Fruit fly (Drosophila melanogaster): ENCODE data around the gene CG5793.

Gene CG5793

dm6 chr3R:21152856-21153278 lies 25.5 kb downstream of the CG5793 start (continued):
- peak; percentile 95 for TF ChIP-seq CG15336 (GFP tag; IDR thresholded peaks at IDR 0.05)
- peak; percentile 97 for TF ChIP-seq CG6854 (GFP tag; optimal IDR thresholded peaks at IDR 0.05)
- peak; percentile 79 for TF ChIP-seq CG1621 (tag; optimal IDR thresholded peaks at IDR 0.05)
- TF ChIP-seq Eip75B (GFP tag; optimal IDR thresholded peaks at IDR 0.05), result peak; percentile 40
- peak; percentile 53 for TF ChIP-seq CG11762 (GFP tag; optimal IDR thresholded peaks at IDR 0.05; ENCODE audit: insufficient read depth)
- TF ChIP-seq CG8319 (GFP tag; optimal IDR thresholded peaks at IDR 0.05), result peak; percentile 40
- peak; percentile 93 for TF ChIP-seq CG6808 (GFP tag; optimal IDR thresholded peaks at IDR 0.05)
- TF ChIP-seq ss (GFP tag; optimal IDR thresholded peaks at IDR 0.05), result peak; percentile 84 to 96
- TF ChIP-seq pdm3 (GFP tag; optimal IDR thresholded peaks at IDR 0.05), result peak; percentile 39
- TF ChIP-seq lz (GFP tag; optimal IDR thresholded peaks at IDR 0.05), result no peak
- peak; percentile 59 for TF ChIP-seq esn (GFP tag; optimal IDR thresholded peaks at IDR 0.05)
- TF ChIP-seq OdsH (GFP tag; optimal IDR thresholded peaks at IDR 0.05), result peak; percentile 39
- TF ChIP-seq spab (GFP tag; optimal IDR thresholded peaks at IDR 0.05), result peak; percentile 56

dm6 chr3R:21154130-21154529 lies 26.8 kb downstream of the CG5793 start:
- TF ChIP-seq CG8119 (GFP tag; IDR thresholded peaks at IDR 0.05), result no peak
- no peak for TF ChIP-seq CG7368 (GFP tag; optimal IDR thresholded peaks at IDR 0.05)
- TF ChIP-seq Eip78C (GFP tag), result peak; percentile 72
- 0 out of 3 replicates have a peak, but pooled peaks have one; percentile 32 for TF ChIP-seq eg (GFP tag; IDR thresholded peaks at IDR 0.05)
- TF ChIP-seq CG15336 (GFP tag; IDR thresholded peaks at IDR 0.05), result no peak

dm6 chr3R:21155931-21156488 lies 28.6 kb downstream of the CG5793 start:
- TF ChIP-seq CG10631 (GFP tag; optimal IDR thresholded peaks at IDR 0.05) (no peak), Smox (GFP tag; optimal IDR thresholded peaks at IDR 0.05) (no peak), svp (GFP tag) (peak; percentile 74), CG31627 (GFP tag; optimal IDR thresholded peaks at IDR 0.05) (peak; percentile 26), lz (GFP tag; optimal IDR thresholded peaks at IDR 0.05) (peak; percentile 3), salr (GFP tag; optimal IDR thresholded peaks at IDR 0.05) (no peak), CG8119 (GFP tag; IDR thresholded peaks at IDR 0.05) (no peak), CG11294 (GFP tag; IDR thresholded peaks at IDR 0.05) (no peak), dac (GFP tag; optimal IDR thresholded peaks at IDR 0.05) (no peak), fd59A (GFP tag; optimal IDR thresholded peaks at IDR 0.05) (no peak), CG34406 (GFP tag; optimal IDR thresholded peaks at IDR 0.05) (no peak), CG8632 (GFP tag; optimal IDR thresholded peaks at IDR 0.05) (peak; percentile 6)

- TF ChIP-seq fkh (GFP tag; optimal IDR thresholded peaks at IDR 0.05), result peak; percentile 55
- no peak for TF ChIP-seq net (GFP tag; optimal IDR thresholded peaks at IDR 0.05)
- peak; percentile 4 for TF ChIP-seq CG16779 (tag; optimal IDR thresholded peaks at IDR 0.05)
- peak; percentile 76 for TF ChIP-seq vri (GFP tag; optimal IDR thresholded peaks at IDR 0.05)
- peak; percentile 60 for TF ChIP-seq Eip78C (GFP tag)
- TF ChIP-seq CG9139 (GFP tag; optimal IDR thresholded peaks at IDR 0.05), result peak; percentile 17
- no peak for TF ChIP-seq CG11902 (GFP tag; optimal IDR thresholded peaks at IDR 0.05)
- peak; percentile 43 for TF ChIP-seq Sox14 (GFP tag; optimal IDR thresholded peaks at IDR 0.05)
- peak; percentile 14 for TF ChIP-seq CG6854 (GFP tag; optimal IDR thresholded peaks at IDR 0.05)
- peak; percentile 43 for TF ChIP-seq Eip93F (GFP tag; optimal IDR thresholded peaks at IDR 0.05)
These were observed 29.5 kb downstream of the CG5793 start for dm6 chr3R:21156572-21157480.

Measured in whole organism, prepupa.